Worm (Caenorhabditis elegans) whole organism, L4/young adult: Measurements from ENCODE around the gene smim-14.

ENCODE experiments used
- W03F9.2 ChIP-seq: fragments of 150-350 bp; optimal IDR thresholded peaks from 2 replicates; lab custom pipeline; 2014; ENCODE audit warnings: missing biosample characterization, missing genetic modification characterization
- dao-5 ChIP-seq: sonication (generic microtip); optimal IDR thresholded peaks from 2 replicates; lab custom pipeline; 2016; ENCODE audit warnings: missing genotype, missing genetic modification characterization, moderate library complexity, missing compliant biosample characterization
- him-1 ChIP-seq: sonication (generic microtip); optimal IDR thresholded peaks from 2 replicates; lab custom pipeline; 2016; ENCODE audit warnings: missing genotype, missing genetic modification reagents, missing genetic modification characterization, missing compliant biosample characterization

DNA sequence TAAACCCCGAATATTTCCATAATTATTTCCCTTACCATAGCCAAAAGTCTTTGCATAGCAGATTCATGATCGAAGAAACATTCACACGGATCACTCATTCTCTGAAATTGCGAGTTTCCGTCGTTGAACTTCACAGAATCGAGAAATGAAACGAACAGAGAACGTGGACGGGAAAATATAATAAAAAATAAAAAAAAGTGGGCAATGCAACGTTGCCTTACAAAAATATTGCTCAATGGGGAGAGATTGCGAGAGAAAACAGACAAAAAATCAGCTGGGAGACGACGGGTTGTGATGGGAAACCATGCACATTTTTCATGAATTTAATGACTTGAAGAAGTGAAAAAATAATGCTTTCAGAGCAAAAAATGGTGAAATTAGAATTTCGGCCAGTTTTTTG lies at the start of gene smim-14:
- TF ChIP-seq W03F9.2 (tag; lab: Kevin White, UChicago) (no peak), dao-5 (tag; lab: Kevin White, UChicago) (no peak), him-1 (tag; lab: Kevin White, UChicago) (no peak)
